Worm (Caenorhabditis elegans): Measurements from ENCODE around the gene spe-27.
A peak's percentile ranks its signal among the peaks of the same experiment; 100 is the strongest.

The spe-27 gene

ce11 chrIV:5895190-5895589 is 29.5 kb upstream of the spe-27 start, which contains the start of gene nspb-6:
TSS of gene nspb-6 (plus strand) at chrIV:5895490.
- TF ChIP-seq ztf-11 (tag; optimal IDR thresholded peaks at IDR 0.05) (no peak), nhr-12 (tag; optimal IDR thresholded peaks at IDR 0.05) (no peak), Y55F3AM.14 (GFP tag; optimal IDR thresholded peaks at IDR 0.05) (no peak), nhr-21 (tag; optimal IDR thresholded peaks at IDR 0.05) (no peak), nhr-237 (tag; optimal IDR thresholded peaks at IDR 0.05) (no peak), gmeb-1 (tag; optimal IDR thresholded peaks at IDR 0.05) (no peak), lin-13 (GFP tag; optimal IDR thresholded peaks at IDR 0.05) (no peak), nhr-25 (tag; optimal IDR thresholded peaks at IDR 0.05) (no peak)

- no peak for TF ChIP-seq ama-1 (optimal IDR thresholded peaks at IDR 0.05)
- no peak for TF ChIP-seq nhr-10 (tag; optimal IDR thresholded peaks at IDR 0.05)
- no peak for TF ChIP-seq nhr-25 (tag; optimal IDR thresholded peaks at IDR 0.05)
- no peak for TF ChIP-seq nhr-129 (tag; optimal IDR thresholded peaks at IDR 0.05)
- no peak for TF ChIP-seq skn-1 (tag; optimal IDR thresholded peaks at IDR 0.05)
- no peak for TF ChIP-seq unc-39 (tag; optimal IDR thresholded peaks at IDR 0.05)
- TF ChIP-seq peb-1 (tag; optimal IDR thresholded peaks at IDR 0.05), result no peak
- TF ChIP-seq nhr-23 (tag; optimal IDR thresholded peaks at IDR 0.05), result no peak
- TF ChIP-seq zag-1 (tag; optimal IDR thresholded peaks at IDR 0.05), result no peak
- TF ChIP-seq ztf-11 (tag; optimal IDR thresholded peaks at IDR 0.05), result no peak
- no peak for TF ChIP-seq Y55F3AM.14 (GFP tag; optimal IDR thresholded peaks at IDR 0.05)
- no peak for TF ChIP-seq blmp-1 (tag; optimal IDR thresholded peaks at IDR 0.05; ENCODE audit: insufficient read depth)
Measured at ce11 chrIV:5891265-5891664, 25.5 kb upstream of the spe-27 start, which contains the start of gene H04M03.3. TSS of gene H04M03.3 (plus strand) at chrIV:5891565.

- TF ChIP-seq egl-27 (tag; optimal IDR thresholded peaks at IDR 0.05) (no peak), elt-3 (tag; optimal IDR thresholded peaks at IDR 0.05) (no peak), sma-9 (GFP tag; optimal IDR thresholded peaks at IDR 0.05) (no peak), sma-9 (tag; optimal IDR thresholded peaks at IDR 0.05) (no peak), R02D3.7 (tag; optimal IDR thresholded peaks at IDR 0.05) (no peak), crh-2 (tag; optimal IDR thresholded peaks at IDR 0.05) (no peak)
Measured at ce11 chrIV:5886605-5887004, 20.9 kb upstream of the spe-27 start.

DNA sequence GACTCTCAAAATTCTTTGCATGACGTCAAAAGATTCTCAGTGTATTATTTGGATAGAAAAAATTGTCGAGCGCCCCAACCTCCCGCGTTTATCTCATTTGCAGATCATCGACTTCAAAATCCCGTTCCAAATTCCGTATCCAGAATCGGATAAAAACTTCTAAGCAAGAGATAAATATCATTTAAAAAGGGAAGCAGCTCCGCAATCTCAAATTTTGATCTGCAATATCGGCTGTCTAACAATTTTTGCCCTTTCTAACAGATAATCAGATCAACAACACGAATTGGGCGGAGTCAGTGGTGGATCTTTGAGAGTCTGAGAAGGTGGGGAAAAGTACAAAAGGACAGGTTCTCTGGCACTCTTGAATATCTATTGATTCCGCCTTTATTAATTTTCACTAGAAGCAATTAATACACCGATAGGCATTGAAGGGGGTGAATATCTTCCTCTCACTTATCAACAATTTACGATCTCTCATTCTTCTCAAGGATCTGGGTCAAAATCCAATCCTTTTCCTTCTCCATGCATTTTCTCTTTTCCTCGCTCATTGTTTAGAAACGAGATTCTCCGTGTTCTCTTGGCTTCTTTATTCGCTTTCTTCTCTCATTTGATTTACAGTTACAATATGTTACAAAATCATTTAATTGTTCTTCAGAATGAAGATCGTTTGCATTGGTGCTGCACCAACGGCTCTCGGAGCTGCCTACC is 19.6 kb upstream of the spe-27 start, which contains the start of gene glf-1:
glf-1 (plus strand) TSS at position 656 of the 708 bp plus-strand sequence.
- TF ChIP-seq nhr-77 (tag; optimal IDR thresholded peaks at IDR 0.05) (no peak), elt-1 (tag; optimal IDR thresholded peaks at IDR 0.05) (peak; percentile 62), skn-1 (tag; optimal IDR thresholded peaks at IDR 0.05) (no peak), blmp-1 (tag; optimal IDR thresholded peaks at IDR 0.05; ENCODE audit: insufficient read depth) (peak; percentile 8), R02D3.7 (tag; optimal IDR thresholded peaks at IDR 0.05) (no peak)

- TF ChIP-seq lin-13 (GFP tag; optimal IDR thresholded peaks at IDR 0.05) (no peak), alr-1 (tag; optimal IDR thresholded peaks at IDR 0.05) (no peak), elt-1 (tag; optimal IDR thresholded peaks at IDR 0.05) (no peak), nhr-77 (tag; optimal IDR thresholded peaks at IDR 0.05) (no peak), ceh-16 (tag; optimal IDR thresholded peaks at IDR 0.05) (no peak), mbf-1 (tag; optimal IDR thresholded peaks at IDR 0.05) (no peak), nhr-11 (tag; optimal IDR thresholded peaks at IDR 0.05) (no peak), nhr-12 (tag; optimal IDR thresholded peaks at IDR 0.05) (no peak), ceh-82 (tag; optimal IDR thresholded peaks at IDR 0.05) (no peak), lin-39 (tag; optimal IDR thresholded peaks at IDR 0.05) (no peak), egl-27 (tag; optimal IDR thresholded peaks at IDR 0.05) (no peak), nhr-25 (tag; optimal IDR thresholded peaks at IDR 0.05) (no peak), aly-2 (tag; optimal IDR thresholded peaks at IDR 0.05) (no peak), mdl-1 (tag; optimal IDR thresholded peaks at IDR 0.05) (no peak), sma-3 (GFP tag; optimal IDR thresholded peaks at IDR 0.05) (no peak), snpc-4 (tag; optimal IDR thresholded peaks at IDR 0.05) (no peak), nhr-23 (tag; optimal IDR thresholded peaks at IDR 0.05) (no peak), ztf-11 (tag; optimal IDR thresholded peaks at IDR 0.05) (no peak), peb-1 (tag; optimal IDR thresholded peaks at IDR 0.05) (no peak)
Measured at ce11 chrIV:5884500-5884899, 18.8 kb upstream of the spe-27 start, which contains the start of gene H04M03.11. TSS of gene H04M03.11 (minus strand) at chrIV:5884600.
